Worm (Caenorhabditis elegans) whole organism, L3 larva: ENCODE results near the gene F14D2.19.

Experiments used
- R02D3.7 ChIP-seq: fragments of 150-350 bp; optimal IDR thresholded peaks from 2 replicates; lab custom pipeline; 2014; ENCODE audit warnings: missing biosample characterization, missing genetic modification characterization
- ZK546.5 ChIP-seq: sonication (generic microtip); optimal IDR thresholded peaks from 2 replicates; lab custom pipeline; 2017; ENCODE audit warnings: missing biosample characterization, missing genetic modification characterization
- aly-2 ChIP-seq: fragments of 150-350 bp; optimal IDR thresholded peaks from 2 replicates; lab custom pipeline; 2014; ENCODE audit warnings: missing biosample characterization, missing genetic modification characterization
- ceh-16 ChIP-seq: sonication (generic microtip); optimal IDR thresholded peaks from 2 replicates; lab custom pipeline; 2017; ENCODE audit warnings: missing biosample characterization, missing genetic modification characterization
- ceh-28 ChIP-seq: fragments of 150-350 bp; optimal IDR thresholded peaks from 2 replicates; lab custom pipeline; 2014; ENCODE audit warnings: missing biosample characterization, missing genetic modification reagents, missing genetic modification characterization
- ceh-9 ChIP-seq: sonication (generic microtip); optimal IDR thresholded peaks from 2 replicates; lab custom pipeline; 2018; ENCODE audit warnings: missing biosample characterization, missing genetic modification characterization
- daf-12 ChIP-seq: fragments of 150-350 bp; optimal IDR thresholded peaks from 2 replicates; lab custom pipeline; 2014; ENCODE audit warnings: missing biosample characterization, missing genetic modification reagents, missing genetic modification characterization
- egl-27 ChIP-seq: sonication (generic microtip); optimal IDR thresholded peaks from 4 replicates; lab custom pipeline; 2017; ENCODE audit warnings: missing biosample characterization, missing genetic modification reagents, missing genetic modification characterization
- egl-5 ChIP-seq: fragments of 150-350 bp; optimal IDR thresholded peaks from 2 replicates; lab custom pipeline; 2017; ENCODE audit warnings: missing biosample characterization, missing genetic modification reagents, missing genetic modification characterization, inconsistent platforms
- elt-2 ChIP-seq: sonication (generic microtip); optimal IDR thresholded peaks from 2 replicates; lab custom pipeline; 2016; ENCODE audit warnings: missing genetic modification reagents, mild to moderate bottlenecking, missing genetic modification characterization, missing compliant biosample characterization
- elt-3 ChIP-seq, 3 experiments: fragments of 150-350 bp in 1 of 3; sonication (generic microtip) in 2 of 3; optimal IDR thresholded peaks; 2 replicates in 2 of 3; 4 replicates in 1 of 3; lab custom pipeline; 2014 to 2017; ENCODE audit warnings: missing biosample characterization in 3 of 3, missing genetic modification characterization in 3 of 3
- fkh-10 ChIP-seq: sonication (generic microtip); optimal IDR thresholded peaks from 2 replicates; lab custom pipeline; 2017; ENCODE audit warnings: missing biosample characterization, missing genetic modification reagents, missing genetic modification characterization
- fkh-2 ChIP-seq: fragments of 150-350 bp; optimal IDR thresholded peaks from 2 replicates; lab custom pipeline; 2014; ENCODE audit warnings: missing biosample characterization, missing genetic modification reagents, missing genetic modification characterization
- fos-1 ChIP-seq: fragments of 150-350 bp; optimal IDR thresholded peaks from 2 replicates; lab custom pipeline; 2014; ENCODE audit warnings: missing biosample characterization, missing genetic modification characterization
- hmg-11 ChIP-seq: sonication (generic microtip); optimal IDR thresholded peaks from 2 replicates; lab custom pipeline; 2016; ENCODE audit warnings: missing genetic modification characterization, missing compliant biosample characterization
- lin-15B ChIP-seq: fragments of 150-350 bp; optimal IDR thresholded peaks from 2 replicates; lab custom pipeline; 2014; ENCODE audit warnings: missing biosample characterization, missing genetic modification characterization
- mdl-1 ChIP-seq: fragments of 150-350 bp; optimal IDR thresholded peaks from 2 replicates; lab custom pipeline; 2014; ENCODE audit warnings: missing biosample characterization, missing genetic modification characterization
- mml-1 ChIP-seq: fragments of 150-350 bp; sonication (generic microtip); optimal IDR thresholded peaks from 3 replicates; lab custom pipeline; 2014; ENCODE audit warnings: missing biosample characterization, missing genetic modification characterization
- nfya-1 ChIP-seq: sonication (generic microtip); optimal IDR thresholded peaks from 2 replicates; lab custom pipeline; 2017; ENCODE audit warnings: missing genetic modification characterization, mild to moderate bottlenecking, missing compliant biosample characterization, antibody characterized with exemption, moderate library complexity; ENCODE audit not compliant: insufficient read depth
- nhr-11 ChIP-seq: fragments of 150-350 bp; optimal IDR thresholded peaks from 2 replicates; lab custom pipeline; 2014; ENCODE audit warnings: missing biosample characterization, missing genetic modification characterization
- nhr-237 ChIP-seq: fragments of 150-350 bp; optimal IDR thresholded peaks from 2 replicates; lab custom pipeline; 2014; ENCODE audit warnings: missing biosample characterization, missing genetic modification characterization
- nhr-25 ChIP-seq: sonication (generic microtip); optimal IDR thresholded peaks from 2 replicates; lab custom pipeline; 2017; ENCODE audit warnings: missing biosample characterization, missing genetic modification characterization
- nhr-43 ChIP-seq: sonication (generic microtip); optimal IDR thresholded peaks from 2 replicates; lab custom pipeline; 2016; ENCODE audit warnings: mild to moderate bottlenecking, missing genetic modification characterization, missing compliant biosample characterization; ENCODE audit not compliant: poor library complexity, severe bottlenecking
- nhr-76 ChIP-seq: fragments of 150-350 bp; sonication (generic microtip); optimal IDR thresholded peaks from 5 replicates; lab custom pipeline; 2014; ENCODE audit warnings: missing biosample characterization, missing genetic modification characterization
- nhr-77 ChIP-seq: fragments of 150-350 bp; optimal IDR thresholded peaks from 2 replicates; lab custom pipeline; 2014; ENCODE audit warnings: missing biosample characterization, missing genetic modification characterization
- pha-4 ChIP-seq: fragments of 150-350 bp; optimal IDR thresholded peaks from 2 replicates; lab custom pipeline; 2014; ENCODE audit warnings: missing biosample characterization, missing genetic modification reagents, missing genetic modification characterization
- pqm-1 ChIP-seq: fragments of 150-350 bp; optimal IDR thresholded peaks from 2 replicates; lab custom pipeline; 2017; ENCODE audit warnings: missing biosample characterization, missing genetic modification characterization, inconsistent platforms
- tbx-2 ChIP-seq: sonication (generic microtip); optimal IDR thresholded peaks from 2 replicates; lab custom pipeline; 2016; ENCODE audit warnings: mild to moderate bottlenecking, missing genetic modification characterization, missing compliant biosample characterization
- unc-39 ChIP-seq: sonication (generic microtip); optimal IDR thresholded peaks from 4 replicates; lab custom pipeline; 2017; ENCODE audit warnings: missing biosample characterization, missing genetic modification characterization
- zag-1 ChIP-seq: fragments of 150-350 bp; optimal IDR thresholded peaks from 2 replicates; lab custom pipeline; 2014; ENCODE audit warnings: missing biosample characterization, missing genetic modification characterization
- ztf-11 ChIP-seq: fragments of 150-350 bp; optimal IDR thresholded peaks from 2 replicates; lab custom pipeline; 2014; ENCODE audit warnings: missing biosample characterization, missing genetic modification characterization

F14D2.19 gene

DNA sequence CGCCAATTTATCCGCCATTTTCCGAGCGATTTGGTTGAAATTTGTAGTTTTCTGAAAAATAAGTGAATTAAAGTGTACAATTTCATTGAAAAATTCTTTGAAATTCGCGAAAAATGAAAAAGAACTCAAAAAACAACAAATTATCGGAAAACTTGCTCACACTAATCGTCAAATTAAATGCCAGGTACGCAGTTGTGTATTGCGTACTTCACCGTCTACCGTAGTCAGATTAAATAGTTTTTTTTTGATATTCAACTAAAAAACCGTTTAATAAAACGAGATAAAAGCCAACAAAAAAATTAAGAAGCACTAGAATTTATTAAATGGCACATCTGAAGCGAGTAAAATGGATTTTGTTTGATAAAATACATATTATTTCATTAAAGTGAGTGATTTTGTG lies 8.0 kb upstream of the F14D2.19 start, which contains the start of gene bath-28:
Gene bath-28 (minus strand): TSS at position 51 of the 400 bp plus-strand sequence.
- no peak for TF ChIP-seq mml-1 (tag; lab: Kevin White, UChicago)
- no peak for TF ChIP-seq elt-2 (tag; lab: Kevin White, UChicago)
- TF ChIP-seq ztf-11 (tag; lab: Kevin White, UChicago), result no peak
- no peak for TF ChIP-seq pqm-1 (tag; lab: Kevin White, UChicago)
- no peak for TF ChIP-seq ZK546.5 (tag; lab: Kevin White, UChicago)
- TF ChIP-seq pha-4 (tag; lab: Kevin White, UChicago), result no peak
- TF ChIP-seq zag-1 (tag; lab: Kevin White, UChicago), result no peak
- no peak for TF ChIP-seq nhr-25
- TF ChIP-seq lin-15B (tag; lab: Kevin White, UChicago), result no peak
- no peak for TF ChIP-seq mdl-1
- no peak for TF ChIP-seq ceh-9 (tag; lab: Kevin White, UChicago)
- no peak for TF ChIP-seq daf-12
- no peak for TF ChIP-seq elt-3 (tag; optimal IDR thresholded peaks at IDR 0.05; lab: Kevin White, UChicago)
- TF ChIP-seq, all 47 proteins: peak for 0

DNA sequence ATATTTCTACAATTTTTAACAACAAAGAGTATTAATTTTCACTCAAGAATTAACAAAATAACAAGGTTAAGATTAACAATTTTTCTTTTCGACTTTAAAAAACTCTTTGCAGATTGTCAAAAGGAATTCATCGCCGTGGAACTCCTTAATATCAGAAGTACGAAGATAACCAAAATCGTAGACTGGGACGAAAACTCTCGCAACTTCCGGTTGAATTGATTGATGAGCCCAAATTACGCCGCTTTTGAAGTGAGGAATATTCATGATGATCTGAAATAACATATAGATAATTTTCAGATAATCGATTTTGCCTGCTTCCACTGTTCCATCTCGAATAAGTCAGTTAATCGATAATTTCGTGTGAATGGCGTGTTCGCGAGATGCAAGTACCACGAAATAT lies 6.8 kb upstream of the F14D2.19 start, which contains the start of gene F14D2.15:
Gene F14D2.15 (minus strand): TSS at position 101 of the 400 bp plus-strand sequence.
- no peak for TF ChIP-seq nhr-43

- TF ChIP-seq fkh-2 (tag; lab: Kevin White, UChicago) (no peak), pqm-1 (tag; lab: Kevin White, UChicago) (no peak), nhr-77 (tag; lab: Kevin White, UChicago) (no peak), R02D3.7 (tag; lab: Kevin White, UChicago) (no peak), unc-39 (no peak)
- TF ChIP-seq, all 47 proteins: peak for 0
Measured at ce11 chrII:3341989-3342388, 5.0 kb upstream of the F14D2.19 start, which contains the start of gene F14D2.11. TSS of gene F14D2.11 (minus strand) at chrII:3342089.

- TF ChIP-seq hmg-11 (no peak), fos-1 (tag; lab: Kevin White, UChicago) (no peak), fkh-10 (no peak), nhr-43 (no peak), tbx-2 (tag; lab: Kevin White, UChicago) (no peak), nfya-1 (tag; lab: Kevin White, UChicago) (no peak), ZK546.5 (tag; lab: Kevin White, UChicago) (no peak), egl-27 (no peak), ceh-9 (tag; lab: Kevin White, UChicago) (no peak)
Measured at ce11 chrII:3340818-3341217, 3.9 kb upstream of the F14D2.19 start.

ce11 chrII:3340251-3340650 lies 3.3 kb upstream of the F14D2.19 start, which contains the start of gene F14D2.5:
TSS of gene F14D2.5 (plus strand) at chrII:3340551.
- TF ChIP-seq lin-15B (tag; lab: Kevin White, UChicago) (no peak), nhr-11 (tag; lab: Kevin White, UChicago) (no peak), ceh-28 (no peak), aly-2 (no peak), nhr-237 (tag; lab: Kevin White, UChicago) (no peak), fkh-10 (no peak), elt-2 (tag; lab: Kevin White, UChicago) (no peak)

- TF ChIP-seq hmg-11 (no peak), elt-3 (tag; optimal IDR thresholded peaks at IDR 0.05; lab: Kevin White, UChicago) (no peak), nhr-77 (tag; lab: Kevin White, UChicago) (no peak), nhr-11 (tag; lab: Kevin White, UChicago) (no peak), pha-4 (tag; lab: Kevin White, UChicago) (no peak), nhr-25 (no peak), ceh-16 (tag; lab: Kevin White, UChicago) (no peak), mdl-1 (no peak), nhr-76 (no peak), egl-5 (tag; lab: Kevin White, UChicago) (no peak)
Measured at ce11 chrII:3338556-3338955, 1.6 kb upstream of the F14D2.19 start, which contains the start of gene F14D2.7. TSS of gene F14D2.7 (minus strand) at chrII:3338656.
